Worm (Caenorhabditis elegans) whole organism, late embryonic: ENCODE measurements around the gene ddx-19.

ENCODE experiments used
- C38D4.7 ChIP-seq: fragments of 200-800 bp; sonication (Bioruptor generic); optimal IDR thresholded peaks from 2 replicates; lab custom pipeline; 2018; ENCODE audit warnings: mild to moderate bottlenecking, missing genetic modification characterization, moderate library complexity, missing compliant biosample characterization
- K09A11.1 ChIP-seq: sonication (generic microtip); optimal IDR thresholded peaks from 2 replicates; lab custom pipeline; 2017; ENCODE audit warnings: antibody characterized with exemption, mild to moderate bottlenecking, missing genetic modification characterization, missing compliant biosample characterization; ENCODE audit not compliant: insufficient read depth
- T23F11.4 ChIP-seq: fragments of 200-800 bp; sonication (Bioruptor generic); optimal IDR thresholded peaks from 2 replicates; lab custom pipeline; 2018; ENCODE audit warnings: mild to moderate bottlenecking, missing genetic modification characterization, missing compliant biosample characterization
- Y22D7AL.16 ChIP-seq: sonication (generic microtip); optimal IDR thresholded peaks from 2 replicates; lab custom pipeline; 2016; ENCODE audit warnings: missing genetic modification characterization, missing compliant biosample characterization
- ahr-1 ChIP-seq: sonication (generic microtip); optimal IDR thresholded peaks from 2 replicates; lab custom pipeline; 2016; ENCODE audit warnings: missing genetic modification characterization, missing compliant biosample characterization
- ama-1 ChIP-seq: fragments of 150-350 bp; optimal IDR thresholded peaks from 2 replicates; lab custom pipeline; 2014
- ceh-18 ChIP-seq: sonication (generic microtip); optimal IDR thresholded peaks from 2 replicates; lab custom pipeline; 2016; ENCODE audit warnings: missing genetic modification characterization, missing compliant biosample characterization
- ceh-2 ChIP-seq: sonication (generic microtip); optimal IDR thresholded peaks from 2 replicates; lab custom pipeline; 2016; ENCODE audit warnings: missing genotype, missing genetic modification characterization, missing compliant biosample characterization
- ceh-22 ChIP-seq: sonication (generic microtip); optimal IDR thresholded peaks from 2 replicates; lab custom pipeline; 2017; ENCODE audit warnings: missing biosample characterization, missing genetic modification characterization
- ceh-24 ChIP-seq: sonication (generic microtip); optimal IDR thresholded peaks from 2 replicates; lab custom pipeline; 2016; ENCODE audit warnings: mild to moderate bottlenecking, missing genetic modification characterization, missing compliant biosample characterization
- ceh-31 ChIP-seq: sonication (generic microtip); optimal IDR thresholded peaks from 2 replicates; lab custom pipeline; 2016; ENCODE audit warnings: missing genetic modification characterization, missing compliant biosample characterization
- ceh-34 ChIP-seq: sonication (generic microtip); optimal IDR thresholded peaks from 2 replicates; lab custom pipeline; 2016; ENCODE audit warnings: mild to moderate bottlenecking, missing genetic modification characterization, missing compliant biosample characterization
- ceh-45 ChIP-seq: fragments of 200-800 bp; sonication (Bioruptor generic); IDR thresholded peaks from 2 replicates; pipeline ENCODE4 v1.3.6; 2022; ENCODE audit warnings: missing genetic modification reagents, missing genetic modification characterization, missing compliant biosample characterization
- ceh-48 ChIP-seq: sonication (generic microtip); optimal IDR thresholded peaks from 2 replicates; lab custom pipeline; 2016; ENCODE audit warnings: missing genetic modification characterization, inconsistent platforms, missing compliant biosample characterization
- ceh-9 ChIP-seq: sonication (generic microtip); optimal IDR thresholded peaks from 2 replicates; lab custom pipeline; 2016; ENCODE audit warnings: mild to moderate bottlenecking, missing genetic modification characterization, inconsistent platforms, missing compliant biosample characterization
- che-1 ChIP-seq: sonication (generic microtip); optimal IDR thresholded peaks from 2 replicates; lab custom pipeline; 2016; ENCODE audit warnings: mild to moderate bottlenecking, missing genetic modification characterization, missing compliant biosample characterization
- dve-1 ChIP-seq: sonication (generic microtip); optimal IDR thresholded peaks from 2 replicates; lab custom pipeline; 2017; ENCODE audit warnings: antibody characterized with exemption, mild to moderate bottlenecking, missing genetic modification characterization, missing compliant biosample characterization
- elt-2 ChIP-seq: sonication (generic microtip); optimal IDR thresholded peaks from 2 replicates; lab custom pipeline; 2016; ENCODE audit warnings: missing genetic modification reagents, missing genetic modification characterization, missing compliant biosample characterization
- hlh-15 ChIP-seq: sonication (generic microtip); optimal IDR thresholded peaks from 2 replicates; lab custom pipeline; 2016; ENCODE audit warnings: missing genetic modification characterization, missing compliant biosample characterization
- hlh-8 ChIP-seq: sonication (generic microtip); optimal IDR thresholded peaks from 2 replicates; lab custom pipeline; 2016; ENCODE audit warnings: missing genotype, missing genetic modification characterization, missing compliant biosample characterization
- lim-6 ChIP-seq: sonication (generic microtip); optimal IDR thresholded peaks from 2 replicates; lab custom pipeline; 2016; ENCODE audit warnings: missing genetic modification characterization, missing compliant biosample characterization
- mec-3 ChIP-seq: sonication (generic microtip); optimal IDR thresholded peaks from 2 replicates; lab custom pipeline; 2016; ENCODE audit warnings: borderline replicate concordance, missing genetic modification characterization, missing compliant biosample characterization
- nfya-1 ChIP-seq: sonication (generic microtip); optimal IDR thresholded peaks from 2 replicates; lab custom pipeline; 2017; ENCODE audit warnings: missing genetic modification characterization, mild to moderate bottlenecking, missing compliant biosample characterization, antibody characterized with exemption, moderate library complexity
- nhr-232 ChIP-seq: sonication (generic microtip); optimal IDR thresholded peaks from 2 replicates; lab custom pipeline; 2016; ENCODE audit warnings: missing genetic modification characterization, missing compliant biosample characterization
- odd-2 ChIP-seq: sonication (generic microtip); optimal IDR thresholded peaks from 2 replicates; lab custom pipeline; 2017; ENCODE audit warnings: antibody characterized with exemption, mild to moderate bottlenecking, missing genetic modification characterization, missing compliant biosample characterization
- pat-9 ChIP-seq: fragments of 200-800 bp; sonication (Bioruptor generic); optimal IDR thresholded peaks from 2 replicates; lab custom pipeline; 2018; ENCODE audit warnings: mild to moderate bottlenecking, missing genetic modification characterization, moderate library complexity, missing compliant biosample characterization
- pax-1 ChIP-seq: fragments of 150-350 bp; optimal IDR thresholded peaks from 2 replicates; lab custom pipeline; 2014; ENCODE audit warnings: missing biosample characterization, missing genetic modification characterization
- pros-1 ChIP-seq: fragments of 150-350 bp; optimal IDR thresholded peaks from 2 replicates; lab custom pipeline; 2014; ENCODE audit warnings: missing biosample characterization, missing genetic modification reagents, missing genetic modification characterization
- ref-2 ChIP-seq: sonication (generic microtip); optimal IDR thresholded peaks from 2 replicates; lab custom pipeline; 2016; ENCODE audit warnings: missing genetic modification characterization, missing compliant biosample characterization
- rnt-1 ChIP-seq: sonication (generic microtip); optimal IDR thresholded peaks from 2 replicates; lab custom pipeline; 2016; ENCODE audit warnings: missing genetic modification characterization, missing compliant biosample characterization
- sdc-2 ChIP-seq: sonication (generic microtip); optimal IDR thresholded peaks from 2 replicates; lab custom pipeline; 2016; ENCODE audit warnings: missing genotype, missing genetic modification characterization, missing compliant biosample characterization
- sox-2 ChIP-seq: fragments of 200-800 bp; sonication (Bioruptor generic); IDR thresholded peaks from 2 replicates; pipeline ENCODE4 v1.3.6; 2022; ENCODE audit warnings: missing genetic modification reagents, missing genetic modification characterization, missing compliant biosample characterization
- sox-4 ChIP-seq: sonication (generic microtip); optimal IDR thresholded peaks from 2 replicates; lab custom pipeline; 2017; ENCODE audit warnings: mild to moderate bottlenecking, missing genetic modification characterization, inconsistent platforms, missing compliant biosample characterization
- tbx-2 ChIP-seq: sonication (generic microtip); optimal IDR thresholded peaks from 2 replicates; lab custom pipeline; 2016; ENCODE audit warnings: missing genetic modification characterization, missing compliant biosample characterization
- ttx-3 ChIP-seq: sonication (generic microtip); optimal IDR thresholded peaks from 2 replicates; lab custom pipeline; 2016; ENCODE audit warnings: missing genetic modification reagents, missing genetic modification characterization, missing compliant biosample characterization
- unc-42 ChIP-seq: sonication (generic microtip); optimal IDR thresholded peaks from 2 replicates; lab custom pipeline; 2016; ENCODE audit warnings: missing genotype, missing genetic modification characterization, missing compliant biosample characterization
- unc-55 ChIP-seq: sonication (generic microtip); optimal IDR thresholded peaks from 2 replicates; lab custom pipeline; 2017; ENCODE audit warnings: missing biosample characterization, missing genetic modification reagents, missing genetic modification characterization
- ztf-16 ChIP-seq: sonication (generic microtip); optimal IDR thresholded peaks from 2 replicates; lab custom pipeline; 2017; ENCODE audit warnings: missing genetic modification characterization, missing compliant biosample characterization

Gene ddx-19

ce11 chrII:8884262-8884949 is at the start of gene ddx-19, which contains the start of gene T07D4.5:
Gene ddx-19 (plus strand): TSS chrII:8884899.
Gene T07D4.5 (minus strand): TSS chrII:8884332.
- TF ChIP-seq hlh-15 (tag; lab: Kevin White, UChicago) (no peak), ceh-9 (tag; lab: Kevin White, UChicago) (no peak), che-1 (tag; lab: Kevin White, UChicago) (no peak), lim-6 (no peak), C38D4.7 (GFP tag; lab: Kevin White, UChicago) (no peak), sox-4 (no peak), dve-1 (tag; lab: Kevin White, UChicago) (no peak), ceh-45 (no peak), unc-55 (GFP tag; lab: Kevin White, UChicago) (no peak), ref-2 (no peak), hlh-8 (no peak), unc-42 (no peak), sdc-2 (tag; lab: Kevin White, UChicago) (no peak), ceh-24 (tag; lab: Kevin White, UChicago) (no peak), ttx-3 (no peak), ahr-1 (no peak), mec-3 (no peak), pat-9 (tag; lab: Kevin White, UChicago) (no peak), K09A11.1 (tag; lab: Kevin White, UChicago) (no peak)

ce11 chrII:8835857-8836256 is 48.8 kb upstream of the ddx-19 start, which contains the start of gene F46C5.4:
Gene F46C5.4 (plus strand): TSS chrII:8836078.
- TF ChIP-seq Y22D7AL.16 (tag; lab: Kevin White, UChicago), result no peak
- TF ChIP-seq unc-42, result peak; percentile 58

- TF ChIP-seq pax-1 (tag; lab: Kevin White, UChicago) (no peak), pat-9 (tag; lab: Kevin White, UChicago) (no peak), pros-1 (no peak), elt-2 (tag; lab: Kevin White, UChicago) (no peak)
- TF ChIP-seq, all 69 proteins: peak for 0
Observed at ce11 chrII:8839025-8839424, 45.7 kb upstream of the ddx-19 start, which contains the start of gene F46C5.7. Gene F46C5.7 (plus strand): TSS chrII:8839325.

- TF ChIP-seq K09A11.1 (tag; lab: Kevin White, UChicago) (no peak), ceh-34 (tag; lab: Kevin White, UChicago) (peak; percentile 34), unc-42 (no peak), nhr-232 (tag; lab: Kevin White, UChicago) (no peak), unc-55 (GFP tag; lab: Kevin White, UChicago) (peak; percentile 53), nfya-1 (tag; lab: Kevin White, UChicago) (peak; percentile 40), ceh-31 (tag; lab: Kevin White, UChicago) (no peak), ceh-18 (tag; lab: Kevin White, UChicago) (peak; percentile 94), odd-2 (tag; lab: Kevin White, UChicago) (no peak), rnt-1 (tag; lab: Kevin White, UChicago) (peak; percentile 32), ztf-16 (tag; lab: Kevin White, UChicago) (no peak), ceh-22 (tag; lab: Kevin White, UChicago) (no peak), tbx-2 (peak; percentile 27), ceh-45 (no peak), ama-1 (lab: Kevin White, UChicago) (no peak), ceh-2 (tag; lab: Kevin White, UChicago) (no peak), T23F11.4 (GFP tag; lab: Kevin White, UChicago) (no peak), Y22D7AL.16 (tag; lab: Kevin White, UChicago) (no peak), elt-2 (tag; lab: Kevin White, UChicago) (no peak), ceh-48 (no peak), sox-2 (no peak)
Observed at ce11 chrII:8844465-8845126, 40.1 kb upstream of the ddx-19 start, which contains the start of gene F46C5.6. Gene F46C5.6 (minus strand): TSS chrII:8844515.
